Worm (Caenorhabditis elegans): ENCODE data around the gene F34D10.3.

DNA sequence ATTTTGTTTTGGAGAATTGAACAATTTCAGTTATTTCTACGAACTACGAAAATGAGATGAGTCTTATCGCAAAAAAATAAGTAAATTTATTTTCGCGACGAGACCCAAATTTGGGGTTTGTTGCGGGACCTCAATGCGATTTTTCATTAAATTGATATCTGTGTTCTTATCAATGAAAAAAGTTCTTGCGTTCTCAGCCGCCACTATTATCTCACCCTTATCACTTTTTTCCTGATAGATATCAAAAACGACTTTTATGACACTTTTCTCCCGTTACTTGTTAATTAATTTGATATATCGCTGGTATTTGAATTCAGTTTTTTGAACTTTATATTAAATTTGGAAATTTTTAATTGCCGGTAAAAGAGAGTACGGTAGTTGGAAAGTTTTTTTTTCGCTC is 9.3 kb downstream of the F34D10.3 start:
- no peak for TF ChIP-seq pqm-1 (tag; optimal IDR thresholded peaks at IDR 0.05)
- no peak for TF ChIP-seq nhr-77 (tag; optimal IDR thresholded peaks at IDR 0.05)
- TF ChIP-seq lsy-2 (tag; optimal IDR thresholded peaks at IDR 0.05): no peak
- TF ChIP-seq snpc-4 (tag; optimal IDR thresholded peaks at IDR 0.05): no peak

All from whole organism, L1 larva.